Worm (Caenorhabditis elegans) whole organism, early embryonic: ENCODE measurements around the gene gpa-11.

Experiments used
- B0310.2 ChIP-seq: sonication (generic microtip); optimal IDR thresholded peaks from 2 replicates; lab custom pipeline; 2016; ENCODE audit warnings: mild to moderate bottlenecking, missing genetic modification characterization, missing compliant biosample characterization
- F13C5.2 ChIP-seq: sonication (generic microtip); optimal IDR thresholded peaks from 2 replicates; lab custom pipeline; 2017; ENCODE audit warnings: mild to moderate bottlenecking, missing genetic modification characterization, inconsistent platforms, missing compliant biosample characterization
- ama-1 ChIP-seq: fragments of 150-350 bp; optimal IDR thresholded peaks from 2 replicates; lab custom pipeline; 2014
- ceh-13 ChIP-seq: fragments of 200-800 bp; sonication (Bioruptor generic); optimal IDR thresholded peaks from 2 replicates; lab custom pipeline; 2018; ENCODE audit warnings: mild to moderate bottlenecking, missing genetic modification characterization, missing compliant biosample characterization
- ceh-36 ChIP-seq: sonication (generic microtip); optimal IDR thresholded peaks from 2 replicates; lab custom pipeline; 2016; ENCODE audit warnings: missing genetic modification characterization, inconsistent platforms, missing compliant biosample characterization
- ets-7 ChIP-seq: sonication (generic microtip); optimal IDR thresholded peaks from 2 replicates; lab custom pipeline; 2016; ENCODE audit warnings: missing genotype, missing genetic modification characterization, missing compliant biosample characterization
- hmbx-1 ChIP-seq: sonication (generic microtip); optimal IDR thresholded peaks from 2 replicates; lab custom pipeline; 2016; ENCODE audit warnings: mild to moderate bottlenecking, missing genetic modification characterization, missing compliant biosample characterization
- hmg-4 ChIP-seq: fragments of 200-800 bp; sonication (Bioruptor generic); optimal IDR thresholded peaks from 2 replicates; lab custom pipeline; 2018; ENCODE audit warnings: mild to moderate bottlenecking, missing genetic modification characterization, missing compliant biosample characterization
- scrt-1 ChIP-seq: fragments of 200-800 bp; sonication (Bioruptor generic); IDR thresholded peaks from 2 replicates; pipeline ENCODE4 v1.3.6; 2022; ENCODE audit warnings: missing genetic modification characterization, missing compliant biosample characterization
- sea-1 ChIP-seq: fragments of 200-800 bp; sonication (Bioruptor generic); conservative IDR thresholded peaks from 2 replicates; pipeline ENCODE4 v1.3.6; 2022; ENCODE audit warnings: missing genetic modification characterization, missing compliant biosample characterization
- tbx-37 ChIP-seq: fragments of 200-800 bp; sonication (Bioruptor generic); conservative IDR thresholded peaks from 2 replicates; pipeline ENCODE4 v1.3.6; 2022; ENCODE audit warnings: missing genetic modification reagents, missing genetic modification characterization, missing compliant biosample characterization
- tra-4 ChIP-seq: sonication (generic microtip); optimal IDR thresholded peaks from 2 replicates; lab custom pipeline; 2017; ENCODE audit warnings: missing genetic modification characterization, missing compliant biosample characterization

Gene gpa-11

DNA sequence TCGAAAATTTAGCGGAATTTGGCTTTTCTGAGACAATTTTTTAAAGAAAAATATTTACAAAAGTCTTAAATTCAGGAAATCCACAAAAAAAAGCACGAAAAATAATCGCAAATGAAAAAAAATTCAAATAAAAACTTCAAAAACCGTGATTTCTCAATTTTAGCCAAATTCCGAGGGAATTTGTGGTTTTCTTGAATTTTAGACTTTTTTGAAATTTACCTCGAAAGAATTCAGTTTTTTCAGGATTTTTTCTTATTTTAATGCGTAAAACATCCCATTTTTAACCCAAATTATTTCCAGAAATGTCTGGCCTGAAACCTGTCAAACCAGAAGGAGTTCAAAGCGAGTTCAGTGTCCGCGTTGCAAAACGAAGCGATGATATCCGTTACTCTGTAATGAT, 54.3 kb downstream of the gpa-11 start, which contains the start of gene gtf-2F1:
TSS of gene gtf-2F1 (plus strand) at position 301 of the 400 bp plus-strand sequence.
- TF ChIP-seq F13C5.2: no peak
- TF ChIP-seq B0310.2 (tag; lab: Kevin White, UChicago): no peak
- TF ChIP-seq tra-4 (tag; lab: Kevin White, UChicago): no peak
- no peak for TF ChIP-seq hmbx-1 (tag; lab: Kevin White, UChicago)
- no peak for TF ChIP-seq scrt-1 (GFP tag; lab: Robert Waterston, UW)
- no peak for TF ChIP-seq hmg-4 (GFP tag; lab: Kevin White, UChicago)
- no peak for TF ChIP-seq ets-7
- TF ChIP-seq tbx-37 (GFP tag; lab: Robert Waterston, UW): no peak
- TF ChIP-seq sea-1 (GFP tag; lab: Robert Waterston, UW): no peak
- TF ChIP-seq ceh-13: no peak
- TF ChIP-seq ceh-36 (tag; lab: Kevin White, UChicago): no peak
- TF ChIP-seq ama-1 (lab: Kevin White, UChicago): no peak
